Fruit fly (Drosophila melanogaster) whole organism, embryonic: ENCODE data around the gene Mgat4b.

ENCODE experiments used
- CG1233 ChIP-seq: fragments of 200-800 bp; sonication (Bioruptor generic); optimal IDR thresholded peaks from 4 replicates; lab custom pipeline; 2018; ENCODE audit warnings: missing biosample characterization, mild to moderate bottlenecking, missing genetic modification characterization
- CG13624 ChIP-seq: fragments of 200-800 bp; sonication (Bioruptor generic); optimal IDR thresholded peaks from 2 replicates; lab custom pipeline; 2016; ENCODE audit warnings: missing biosample characterization, missing genetic modification characterization
- CG13775 ChIP-seq: fragments of 200-800 bp; sonication (Bioruptor generic); optimal IDR thresholded peaks from 3 replicates; lab custom pipeline; 2017; ENCODE audit warnings: missing biosample characterization, mild to moderate bottlenecking, missing genetic modification characterization
- CG14441 ChIP-seq: fragments of 200-800 bp; sonication (Bioruptor generic); IDR thresholded peaks from 2 replicates; pipeline ENCODE4 v1.3.6; 2022; ENCODE audit warnings: missing biosample characterization, missing genetic modification characterization
- CG15514 ChIP-seq: fragments of 200-800 bp; sonication (Bioruptor generic); optimal IDR thresholded peaks from 3 replicates; lab custom pipeline; 2017; ENCODE audit warnings: missing biosample characterization, missing genetic modification characterization, mild to moderate bottlenecking, moderate library complexity, missing genetic modification reagents
- CG18262 ChIP-seq: fragments of 200-800 bp; optimal IDR thresholded peaks from 3 replicates; lab custom pipeline; 2019; ENCODE audit warnings: missing biosample characterization, mild to moderate bottlenecking, missing genetic modification characterization, moderate library complexity
- CG30403 ChIP-seq: fragments of 200-800 bp; sonication (Bioruptor generic); optimal IDR thresholded peaks from 3 replicates; lab custom pipeline; 2016; ENCODE audit warnings: missing biosample characterization, missing genetic modification characterization
- CG6254 ChIP-seq: fragments of 200-800 bp; sonication (Bioruptor generic); optimal IDR thresholded peaks from 3 replicates; lab custom pipeline; 2017; ENCODE audit warnings: mild to moderate bottlenecking, missing biosample characterization, missing genetic modification reagents, missing genetic modification characterization
- CG6689 ChIP-seq: fragments of 200-800 bp; sonication (Bioruptor generic); IDR thresholded peaks from 2 replicates; pipeline ENCODE4 v1.3.6; 2022; ENCODE audit warnings: missing biosample characterization, missing genetic modification characterization
- CG7987 ChIP-seq: fragments of 200-800 bp; sonication (Bioruptor generic); optimal IDR thresholded peaks from 2 replicates; lab custom pipeline; 2018; ENCODE audit warnings: missing biosample characterization, mild to moderate bottlenecking, missing genetic modification characterization, moderate library complexity
- CG8924 ChIP-seq: fragments of 200-800 bp; optimal IDR thresholded peaks from 3 replicates; lab custom pipeline; 2019; ENCODE audit warnings: missing biosample characterization, mild to moderate bottlenecking, missing genetic modification characterization, moderate library complexity
- CG9215 ChIP-seq: fragments of 200-800 bp; sonication (Bioruptor generic); IDR thresholded peaks from 2 replicates; pipeline ENCODE4 v1.3.6; 2022; ENCODE audit warnings: missing biosample characterization, missing genetic modification characterization
- CG9817 ChIP-seq: fragments of 200-800 bp; sonication (Bioruptor generic); optimal IDR thresholded peaks from 2 replicates; lab custom pipeline; 2018; ENCODE audit warnings: missing biosample characterization, mild to moderate bottlenecking, missing genetic modification characterization, moderate library complexity
- Chrac-16 ChIP-seq: fragments of 200-800 bp; sonication (Bioruptor generic); optimal IDR thresholded peaks from 3 replicates; lab custom pipeline; 2016; ENCODE audit warnings: missing biosample characterization, missing genetic modification characterization
- Doc3 ChIP-seq: fragments of 200-800 bp; sonication (Bioruptor generic); IDR thresholded peaks from 3 replicates; pipeline ENCODE4 v1.3.6; 2022; ENCODE audit warnings: missing biosample characterization, missing genetic modification characterization; ENCODE audit not compliant: partially characterized antibody
- Drgx ChIP-seq: fragments of 200-800 bp; sonication (Bioruptor generic); IDR thresholded peaks from 2 replicates; pipeline ENCODE4 v1.3.6; 2022; ENCODE audit warnings: missing biosample characterization, missing genetic modification characterization
- E2f1 ChIP-seq: fragments of 200-800 bp; sonication (Bioruptor generic); IDR thresholded peaks from 2 replicates; pipeline ENCODE4 v1.3.6; 2022; ENCODE audit warnings: missing biosample characterization, missing genetic modification characterization
- Elba2 ChIP-seq: fragments of 200-800 bp; sonication (Bioruptor generic); optimal IDR thresholded peaks from 3 replicates; lab custom pipeline; 2016; ENCODE audit warnings: missing biosample characterization, missing genetic modification characterization
- Fer1 ChIP-seq: fragments of 200-800 bp; sonication (Bioruptor generic); optimal IDR thresholded peaks from 2 replicates; lab custom pipeline; 2017; ENCODE audit warnings: missing biosample characterization, mild to moderate bottlenecking, missing genetic modification characterization
- Fer3 ChIP-seq: fragments of 200-800 bp; sonication (Bioruptor generic); optimal IDR thresholded peaks from 2 replicates; lab custom pipeline; 2018; ENCODE audit warnings: missing biosample characterization, mild to moderate bottlenecking, missing genetic modification characterization, moderate library complexity
- Hmx ChIP-seq: fragments of 200-800 bp; sonication (Bioruptor generic); optimal IDR thresholded peaks from 2 replicates; lab custom pipeline; 2016; ENCODE audit warnings: missing biosample characterization, missing genetic modification characterization
- NC2α ChIP-seq: fragments of 200-800 bp; sonication (Bioruptor generic); optimal IDR thresholded peaks from 2 replicates; lab custom pipeline; 2016; ENCODE audit warnings: missing biosample characterization, missing genetic modification characterization
- NK7.1 ChIP-seq: fragments of 200-800 bp; sonication (Bioruptor generic); optimal IDR thresholded peaks from 3 replicates; lab custom pipeline; 2016; ENCODE audit warnings: missing biosample characterization, missing genetic modification characterization
- Neu2 ChIP-seq: fragments of 200-800 bp; sonication (Bioruptor generic); optimal IDR thresholded peaks from 3 replicates; lab custom pipeline; 2016; ENCODE audit warnings: missing biosample characterization, missing genetic modification characterization, borderline replicate concordance
- Nf-YA ChIP-seq: fragments of 200-800 bp; sonication (Bioruptor generic); IDR thresholded peaks from 2 replicates; pipeline ENCODE4 v1.3.6; 2022; ENCODE audit warnings: missing biosample characterization, missing genetic modification characterization
- Spps ChIP-seq: fragments of 200-800 bp; sonication (Bioruptor generic); optimal IDR thresholded peaks from 2 replicates; lab custom pipeline; 2018; ENCODE audit warnings: missing biosample characterization, mild to moderate bottlenecking, missing genetic modification characterization
- Taf1 ChIP-seq: fragments of 200-800 bp; sonication (Bioruptor generic); IDR thresholded peaks from 2 replicates; pipeline ENCODE4 v1.3.6; 2022; ENCODE audit warnings: missing biosample characterization, missing genetic modification characterization
- Vsx1 ChIP-seq: fragments of 200-800 bp; sonication (Bioruptor generic); optimal IDR thresholded peaks from 2 replicates; lab custom pipeline; 2017; ENCODE audit warnings: missing biosample characterization, mild to moderate bottlenecking, missing genetic modification characterization, missing genetic modification reagents
- ase ChIP-seq: fragments of 200-800 bp; sonication (Bioruptor generic); IDR thresholded peaks from 3 replicates; pipeline ENCODE4 v1.3.6; 2022; ENCODE audit warnings: missing biosample characterization, missing genetic modification characterization
- bbx ChIP-seq: fragments of 200-800 bp; sonication (Bioruptor generic); IDR thresholded peaks from 2 replicates; pipeline ENCODE4 v1.3.6; 2022; ENCODE audit warnings: missing biosample characterization, missing genetic modification characterization; ENCODE audit not compliant: partially characterized antibody
- cato ChIP-seq: fragments of 200-800 bp; sonication (Bioruptor generic); optimal IDR thresholded peaks from 2 replicates; lab custom pipeline; 2016; ENCODE audit warnings: missing biosample characterization, missing genetic modification characterization, borderline replicate concordance
- disco-r ChIP-seq: fragments of 200-800 bp; sonication (Bioruptor generic); optimal IDR thresholded peaks from 2 replicates; lab custom pipeline; 2016; ENCODE audit warnings: missing biosample characterization, missing genetic modification characterization
- fd102C ChIP-seq: fragments of 200-800 bp; sonication (Bioruptor generic); optimal IDR thresholded peaks from 2 replicates; lab custom pipeline; 2018; ENCODE audit warnings: missing biosample characterization, mild to moderate bottlenecking, missing genetic modification characterization, moderate library complexity
- gsb ChIP-seq: fragments of 200-800 bp; sonication (Bioruptor generic); IDR thresholded peaks from 2 replicates; pipeline ENCODE4 v1.3.6; 2022; ENCODE audit warnings: missing biosample characterization, missing genetic modification characterization
- gsb-n ChIP-seq: fragments of 200-800 bp; sonication (Bioruptor generic); optimal IDR thresholded peaks from 3 replicates; lab custom pipeline; 2018; ENCODE audit warnings: missing biosample characterization, mild to moderate bottlenecking, missing genetic modification characterization
- gt ChIP-seq: fragments of 200-800 bp; sonication (Bioruptor generic); IDR thresholded peaks from 2 replicates; pipeline ENCODE4 v1.3.6; 2022; ENCODE audit warnings: missing biosample characterization, missing genetic modification characterization
- hbn ChIP-seq: fragments of 200-800 bp; sonication (Bioruptor generic); IDR thresholded peaks from 2 replicates; pipeline ENCODE4 v1.3.6; 2022; ENCODE audit warnings: missing biosample characterization, missing genetic modification characterization; ENCODE audit not compliant: partially characterized antibody
- her ChIP-seq: fragments of 200-800 bp; sonication (Bioruptor generic); optimal IDR thresholded peaks from 2 replicates; lab custom pipeline; 2016; ENCODE audit warnings: missing biosample characterization, missing genetic modification characterization
- hth ChIP-seq: fragments of >200 bp; optimal IDR thresholded peaks from 2 replicates; lab custom pipeline; 2017; ENCODE audit warnings: inconsistent platforms
- kni ChIP-seq: fragments of 200-800 bp; sonication (Bioruptor generic); optimal IDR thresholded peaks from 3 replicates; lab custom pipeline; 2017; ENCODE audit warnings: mild to moderate bottlenecking, missing biosample characterization, missing genetic modification reagents, missing genetic modification characterization
- lola ChIP-seq, 3 experiments: fragments of >200 bp in 2 of 3; fragments of 200-800 bp in 1 of 3; sonication (Bioruptor generic) in 1 of 3; optimal IDR thresholded peaks; 2 replicates each; lab custom pipeline; 2017 to 2019; ENCODE audit warnings: missing biosample characterization in 3 of 3, missing genetic modification characterization in 3 of 3, mild to moderate bottlenecking in 1 of 3, moderate library complexity in 1 of 3
- luna ChIP-seq: fragments of 200-800 bp; sonication (Bioruptor generic); optimal IDR thresholded peaks from 2 replicates; lab custom pipeline; 2016; ENCODE audit warnings: missing biosample characterization, missing genetic modification characterization
- maf-S ChIP-seq: fragments of 200-800 bp; sonication (Bioruptor generic); optimal IDR thresholded peaks from 2 replicates; lab custom pipeline; 2016; ENCODE audit warnings: missing biosample characterization, missing genetic modification characterization
- odd ChIP-seq: fragments of 200-800 bp; sonication (Bioruptor generic); optimal IDR thresholded peaks from 2 replicates; lab custom pipeline; 2017; ENCODE audit warnings: missing biosample characterization, mild to moderate bottlenecking, missing genetic modification characterization
- sens ChIP-seq: fragments of 200-800 bp; sonication (Bioruptor generic); peaks from one replicate; lab custom pipeline; 2016; ENCODE audit warnings: missing biosample characterization, missing genetic modification characterization
- tio ChIP-seq: fragments of 200-800 bp; sonication (Bioruptor generic); optimal IDR thresholded peaks from 2 replicates; lab custom pipeline; 2017; ENCODE audit warnings: missing biosample characterization, missing genetic modification characterization, inconsistent platforms
- tna ChIP-seq: fragments of 200-800 bp; sonication (Bioruptor generic); IDR thresholded peaks from 2 replicates; pipeline ENCODE4 v1.3.6; 2022; ENCODE audit warnings: missing biosample characterization, missing genetic modification characterization; ENCODE audit not compliant: partially characterized antibody
- wdn ChIP-seq: fragments of 200-800 bp; sonication (Bioruptor generic); IDR thresholded peaks from 2 replicates; pipeline ENCODE4 v1.3.6; 2022; ENCODE audit warnings: missing biosample characterization, missing genetic modification characterization
- zen2 ChIP-seq: fragments of 200-800 bp; sonication (Bioruptor generic); IDR thresholded peaks from 3 replicates; pipeline ENCODE4 v1.3.6; 2022; ENCODE audit warnings: missing biosample characterization, missing genetic modification characterization; ENCODE audit not compliant: partially characterized antibody

The Mgat4b gene

DNA sequence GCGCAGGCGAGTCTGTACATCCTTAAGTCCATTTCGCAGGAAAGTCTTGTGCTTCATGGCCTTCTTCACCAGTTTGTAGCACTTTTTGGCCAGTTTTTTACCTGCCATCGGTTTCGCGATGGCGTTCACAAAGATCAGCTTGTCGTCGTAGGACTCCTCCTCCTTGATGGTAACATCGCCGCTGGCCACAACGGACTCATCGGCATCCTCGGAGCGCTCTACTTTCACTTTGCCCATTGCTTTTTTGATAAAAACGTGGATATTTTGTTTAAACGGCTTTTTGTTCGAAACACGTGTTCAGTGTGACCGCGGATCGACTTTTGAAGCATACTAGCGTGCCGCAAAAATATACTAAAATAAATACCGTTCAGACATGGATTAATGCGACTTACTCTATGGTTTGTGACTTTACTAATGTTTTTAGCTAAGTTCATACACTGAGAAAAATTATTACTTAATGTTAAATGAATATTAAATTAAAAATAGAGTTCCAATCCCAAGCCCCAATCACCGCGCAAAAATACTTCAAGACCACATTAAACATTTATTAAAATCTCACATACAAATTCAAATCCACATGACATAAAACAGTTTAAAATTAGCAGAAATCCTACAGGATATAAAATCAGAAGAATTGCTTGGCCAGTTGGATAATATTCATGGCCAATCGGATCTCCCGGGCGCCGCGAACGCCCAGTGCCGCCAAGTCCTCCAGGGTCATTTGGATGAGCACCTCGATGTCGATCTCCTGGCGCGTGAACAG, 33.0 kb upstream of the Mgat4b start, which contains the start of gene NHP2:
TSS of gene NHP2 (minus strand) at position 315 of the 763 bp plus-strand sequence.
- peak; percentile 85 for TF ChIP-seq Fer3 (tag; lab: Kevin White, UChicago)
- peak; percentile 27 for TF ChIP-seq NK7.1 (GFP tag; lab: Kevin White, UChicago)
- peak; percentile 49 for TF ChIP-seq CG13624 (GFP tag; lab: Kevin White, UChicago)
- TF ChIP-seq Spps (tag; lab: Kevin White, UChicago) = peak; percentile 67
- no peak for TF ChIP-seq Doc3 (GFP tag; lab: Robert Waterston, UW)
- no peak for TF ChIP-seq odd
- TF ChIP-seq Hmx (GFP tag; lab: Kevin White, UChicago) = no peak
- peak; percentile 80 for TF ChIP-seq CG9817 (tag; lab: Kevin White, UChicago)
- TF ChIP-seq gsb-n (tag; lab: Kevin White, UChicago) = no peak
- TF ChIP-seq gsb (GFP tag; lab: Robert Waterston, UW) = peak; percentile 66
- peak; percentile 60 for TF ChIP-seq Neu2 (GFP tag; lab: Kevin White, UChicago)
- no peak for TF ChIP-seq zen2
- 0 out of 2 replicates have a peak, but pooled peaks have one; percentile 15 for TF ChIP-seq gt
- peak; percentile 31 for TF ChIP-seq CG7987 (GFP tag; lab: Kevin White, UChicago)
- no peak for TF ChIP-seq hbn (GFP tag; lab: Robert Waterston, UW)
- no peak for TF ChIP-seq luna (GFP tag; lab: Kevin White, UChicago)
- peak; percentile 82 for TF ChIP-seq CG18262 (tag; lab: Kevin White, UChicago)
- peak; percentile 36 for TF ChIP-seq NC2α (GFP tag; lab: Kevin White, UChicago)
- TF ChIP-seq Taf1 (GFP tag; lab: Robert Waterston, UW) = peak; percentile 45; the same call in 1 of the 2 replicates
- TF ChIP-seq ase (GFP tag; lab: Robert Waterston, UW) = peak; percentile 84
- peak; percentile 78 for TF ChIP-seq CG13775 (GFP tag; lab: Kevin White, UChicago)
- TF ChIP-seq her (GFP tag; lab: Kevin White, UChicago) = no peak
- TF ChIP-seq Elba2 (GFP tag; lab: Kevin White, UChicago) = peak; percentile 85
- no peak for TF ChIP-seq disco-r (GFP tag; lab: Kevin White, UChicago)
- TF ChIP-seq kni (GFP tag; lab: Kevin White, UChicago) = no peak
- TF ChIP-seq tna = 0 out of 2 replicates have a peak, but pooled peaks have one; percentile 29
- TF ChIP-seq tio = no peak
- TF ChIP-seq hth (lab: Kevin White, UChicago) = no peak
- peak; percentile 89 for TF ChIP-seq Fer1 (GFP tag; lab: Kevin White, UChicago)
- no peak for TF ChIP-seq cato (GFP tag; lab: Kevin White, UChicago)
- no peak for TF ChIP-seq bbx (GFP tag; lab: Robert Waterston, UW)
- peak; percentile 69 for TF ChIP-seq Chrac-16
- TF ChIP-seq CG1233 (GFP tag; lab: Kevin White, UChicago) = peak; percentile 81
- TF ChIP-seq CG8924 (tag; lab: Kevin White, UChicago) = peak; percentile 83
- TF ChIP-seq wdn (GFP tag; lab: Robert Waterston, UW) = peak; percentile 76; the same call in 1 of the 2 replicates
- TF ChIP-seq Drgx (GFP tag; lab: Robert Waterston, UW) = peak; percentile 80
- TF ChIP-seq maf-S (GFP tag; lab: Kevin White, UChicago) = peak; percentile 52
- TF ChIP-seq Nf-YA = no peak; the same call in 1 of the 2 replicates
- TF ChIP-seq CG6254 (GFP tag; lab: Kevin White, UChicago) = no peak
- TF ChIP-seq fd102C (GFP tag; lab: Kevin White, UChicago) = no peak
- TF ChIP-seq sens (GFP tag; lab: Kevin White, UChicago) = peak; percentile 89
- peak; percentile 71; the same call in 1 of the 2 replicates for TF ChIP-seq CG14441
- peak; percentile 78 for TF ChIP-seq E2f1
- TF ChIP-seq CG15514 (GFP tag; lab: Kevin White, UChicago) = peak; percentile 82
- peak in 1 of 3 experiments; percentile 66 for TF ChIP-seq lola (GFP tag; optimal IDR thresholded peaks at IDR 0.05; lab: Kevin White, UChicago)
- TF ChIP-seq CG9215 (GFP tag; lab: Robert Waterston, UW) = peak; percentile 66; the same call in 1 of the 2 replicates
- TF ChIP-seq CG6689 (GFP tag; lab: Robert Waterston, UW) = peak; percentile 77
- peak; percentile 78 for TF ChIP-seq Vsx1 (GFP tag; lab: Kevin White, UChicago)
- peak; percentile 90 for TF ChIP-seq CG30403 (GFP tag; lab: Kevin White, UChicago)
